Fruit fly (Drosophila melanogaster): ENCODE measurements around the gene Alg11.

DNA sequence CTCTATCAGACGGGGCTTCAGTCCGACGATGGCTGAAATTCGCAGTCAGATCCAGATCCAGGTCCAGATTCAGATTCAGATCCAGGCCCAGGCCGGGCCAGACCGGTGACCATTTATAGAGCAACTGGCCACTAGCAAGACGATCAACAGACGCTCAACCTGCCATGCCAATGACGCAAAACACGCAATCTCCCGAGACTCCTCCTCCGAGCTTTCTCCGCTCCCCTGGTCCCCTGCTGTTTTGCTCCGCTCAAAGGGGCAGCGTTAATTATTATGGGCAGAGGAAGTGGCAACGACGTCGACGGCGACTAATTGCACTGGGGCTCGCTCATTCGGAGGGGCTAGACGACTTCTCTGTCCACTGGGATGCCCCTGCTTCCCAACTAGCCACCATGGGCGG, 25.8 kb downstream of the Alg11 start:
- TF ChIP-seq tai (GFP tag; optimal IDR thresholded peaks at IDR 0.05) (no peak), Vsx2 (GFP tag; optimal IDR thresholded peaks at IDR 0.05; ENCODE audit: partially characterized antibody) (no peak), br (GFP tag; optimal IDR thresholded peaks at IDR 0.05) (no peak), dmrt93B (GFP tag; optimal IDR thresholded peaks at IDR 0.05) (no peak)
